Fruit fly (Drosophila melanogaster) whole organism, embryonic: ENCODE results near the gene Rab3-GAP.

Experiments
- ATbp ChIP-seq: fragments of 200-800 bp; sonication (Bioruptor generic); optimal IDR thresholded peaks from 2 replicates; lab custom pipeline; 2017; ENCODE audit warnings: missing biosample characterization, mild to moderate bottlenecking, missing genetic modification characterization, missing genetic modification reagents
- C15 ChIP-seq: fragments of 200-800 bp; sonication (Bioruptor generic); IDR thresholded peaks from 3 replicates; pipeline ENCODE4 v1.3.6; 2022; ENCODE audit warnings: missing biosample characterization, missing genetic modification characterization
- CG10431 ChIP-seq: fragments of 200-800 bp; sonication (Bioruptor generic); optimal IDR thresholded peaks from 3 replicates; lab custom pipeline; 2018; ENCODE audit warnings: missing biosample characterization, mild to moderate bottlenecking, missing genetic modification characterization
- CG13123 ChIP-seq: fragments of 200-800 bp; sonication (Bioruptor generic); optimal IDR thresholded peaks from 2 replicates; lab custom pipeline; 2016; ENCODE audit warnings: missing biosample characterization, missing genetic modification characterization
- CG15601 ChIP-seq: fragments of 200-800 bp; sonication (Bioruptor generic); optimal IDR thresholded peaks from 3 replicates; lab custom pipeline; 2019; ENCODE audit warnings: missing biosample characterization, mild to moderate bottlenecking, missing genetic modification characterization, moderate library complexity
- CG1602 ChIP-seq: fragments of 200-800 bp; sonication (Bioruptor generic); optimal IDR thresholded peaks from 3 replicates; lab custom pipeline; 2016; ENCODE audit warnings: missing biosample characterization, missing genetic modification characterization
- CG17568 ChIP-seq: fragments of 200-800 bp; sonication (Bioruptor generic); optimal IDR thresholded peaks from 2 replicates; lab custom pipeline; 2018; ENCODE audit warnings: missing biosample characterization, mild to moderate bottlenecking, missing genetic modification characterization, moderate library complexity
- CG17802 ChIP-seq: fragments of 200-800 bp; sonication (Bioruptor generic); optimal IDR thresholded peaks from 2 replicates; lab custom pipeline; 2018; ENCODE audit warnings: missing biosample characterization, mild to moderate bottlenecking, missing genetic modification characterization, moderate library complexity
- CG1832 ChIP-seq: fragments of 200-800 bp; sonication (Bioruptor generic); optimal IDR thresholded peaks from 2 replicates; lab custom pipeline; 2017; ENCODE audit warnings: missing biosample characterization, mild to moderate bottlenecking, missing genetic modification characterization, inconsistent platforms
- CG2120 ChIP-seq: fragments of 200-800 bp; sonication (Bioruptor generic); optimal IDR thresholded peaks from 3 replicates; lab custom pipeline; 2016; ENCODE audit warnings: missing biosample characterization, missing genetic modification characterization
- CG3163 ChIP-seq: fragments of 200-800 bp; sonication (Bioruptor generic); optimal IDR thresholded peaks from 3 replicates; lab custom pipeline; 2016; ENCODE audit warnings: missing biosample characterization, missing genetic modification characterization
- CG4424 ChIP-seq: fragments of 200-800 bp; sonication (Bioruptor generic); optimal IDR thresholded peaks from 3 replicates; lab custom pipeline; 2016; ENCODE audit warnings: missing biosample characterization, missing genetic modification characterization
- CG5180 ChIP-seq: fragments of 200-800 bp; sonication (Bioruptor generic); optimal IDR thresholded peaks from 3 replicates; lab custom pipeline; 2017; ENCODE audit warnings: missing biosample characterization, missing genetic modification characterization, mild to moderate bottlenecking, moderate library complexity, missing genetic modification reagents
- CG6254 ChIP-seq: fragments of 200-800 bp; sonication (Bioruptor generic); optimal IDR thresholded peaks from 3 replicates; lab custom pipeline; 2017; ENCODE audit warnings: mild to moderate bottlenecking, missing biosample characterization, missing genetic modification reagents, missing genetic modification characterization
- CG6791 ChIP-seq: fragments of 200-800 bp; sonication (Bioruptor generic); IDR thresholded peaks from 3 replicates; pipeline ENCODE4 v1.3.6; 2022; ENCODE audit warnings: missing biosample characterization, missing genetic modification characterization; ENCODE audit not compliant: partially characterized antibody
- CG7271 ChIP-seq: fragments of 200-800 bp; sonication (Bioruptor generic); optimal IDR thresholded peaks from 2 replicates; lab custom pipeline; 2018; ENCODE audit warnings: missing biosample characterization, mild to moderate bottlenecking, missing genetic modification characterization, moderate library complexity
- CG8290 ChIP-seq, 3 experiments: fragments of 200-800 bp; sonication (Bioruptor generic); optimal IDR thresholded peaks; 2 replicates each; lab custom pipeline; 2016 to 2019; ENCODE audit warnings: missing biosample characterization in 3 of 3, missing genetic modification characterization in 3 of 3, mild to moderate bottlenecking in 2 of 3, moderate library complexity in 1 of 3
- Elba2 ChIP-seq: fragments of 200-800 bp; sonication (Bioruptor generic); optimal IDR thresholded peaks from 3 replicates; lab custom pipeline; 2016; ENCODE audit warnings: missing biosample characterization, missing genetic modification characterization
- GATAe ChIP-seq: fragments of 200-800 bp; sonication (Bioruptor generic); conservative IDR thresholded peaks from 2 replicates; pipeline ENCODE4 v1.3.6; 2022; ENCODE audit warnings: missing biosample characterization, missing genetic modification characterization
- Gug ChIP-seq: fragments of 200-800 bp; sonication (Bioruptor generic); IDR thresholded peaks from 4 replicates; pipeline ENCODE4 v1.3.6; 2022; ENCODE audit warnings: missing biosample characterization, missing genetic modification characterization
- HHEX ChIP-seq: fragments of 200-800 bp; sonication (Bioruptor generic); optimal IDR thresholded peaks from 3 replicates; lab custom pipeline; 2017; ENCODE audit warnings: missing biosample characterization, mild to moderate bottlenecking, missing genetic modification characterization, missing genetic modification reagents
- Lhr ChIP-seq: fragments of 200-800 bp; sonication (Bioruptor generic); optimal IDR thresholded peaks from 3 replicates; lab custom pipeline; 2017; ENCODE audit warnings: mild to moderate bottlenecking, missing biosample characterization, missing genetic modification reagents, missing genetic modification characterization
- MTF-1 ChIP-seq: fragments of 200-800 bp; sonication (Bioruptor generic); optimal IDR thresholded peaks from 2 replicates; lab custom pipeline; 2018; ENCODE audit warnings: missing biosample characterization, mild to moderate bottlenecking, missing genetic modification characterization, borderline replicate concordance
- Med ChIP-seq: fragments of 200-800 bp; sonication (Bioruptor generic); peaks from one replicate; lab custom pipeline; 2016; ENCODE audit warnings: missing biosample characterization, missing genetic modification characterization, mild to moderate bottlenecking, inconsistent platforms, moderate library complexity
- Nf-YB ChIP-seq: fragments of 200-800 bp; sonication (Bioruptor generic); optimal IDR thresholded peaks from 3 replicates; lab custom pipeline; 2019; ENCODE audit warnings: missing biosample characterization, mild to moderate bottlenecking, missing genetic modification characterization, moderate library complexity
- Side ChIP-seq: fragments of 200-800 bp; sonication (Bioruptor generic); optimal IDR thresholded peaks from 2 replicates; lab custom pipeline; 2016; ENCODE audit warnings: missing biosample characterization, missing genetic modification characterization
- Trl ChIP-seq, 3 experiments: fragments of >200 bp in 2 of 3; fragments of 200-800 bp in 1 of 3; sonication (Bioruptor generic) in 1 of 3; optimal IDR thresholded peaks; 2 replicates in 1 of 3; 3 replicates in 2 of 3; lab custom pipeline; 2016 to 2017; ENCODE audit warnings: missing biosample characterization in 1 of 3, missing genetic modification characterization in 1 of 3
- caup ChIP-seq: fragments of 200-800 bp; sonication (Bioruptor generic); optimal IDR thresholded peaks from 3 replicates; lab custom pipeline; 2017; ENCODE audit warnings: missing biosample characterization, mild to moderate bottlenecking, missing genetic modification characterization, moderate library complexity; ENCODE audit not compliant: severe bottlenecking
- cg ChIP-seq: fragments of 200-800 bp; sonication (Bioruptor generic); optimal IDR thresholded peaks from 3 replicates; lab custom pipeline; 2019; ENCODE audit warnings: missing biosample characterization, mild to moderate bottlenecking, missing genetic modification characterization, moderate library complexity
- dm ChIP-seq: fragments of 200-800 bp; sonication (Bioruptor generic); optimal IDR thresholded peaks from 3 replicates; lab custom pipeline; 2016; ENCODE audit warnings: missing biosample characterization, missing genetic modification characterization
- dmrt99B ChIP-seq: fragments of 200-800 bp; sonication (Bioruptor generic); optimal IDR thresholded peaks from 2 replicates; lab custom pipeline; 2018; ENCODE audit warnings: missing biosample characterization, mild to moderate bottlenecking, missing genetic modification characterization, moderate library complexity
- exex ChIP-seq: fragments of 200-800 bp; sonication (Bioruptor generic); optimal IDR thresholded peaks from 4 replicates; lab custom pipeline; 2018; ENCODE audit warnings: missing biosample characterization, mild to moderate bottlenecking, missing genetic modification characterization, moderate library complexity
- ftz-f1 ChIP-seq: fragments of 200-800 bp; sonication (Bioruptor generic); optimal IDR thresholded peaks from 2 replicates; lab custom pipeline; 2016; ENCODE audit warnings: missing biosample characterization, missing genetic modification characterization
- grau ChIP-seq: fragments of 200-800 bp; optimal IDR thresholded peaks from 3 replicates; lab custom pipeline; 2019; ENCODE audit warnings: missing biosample characterization, mild to moderate bottlenecking, missing genetic modification characterization, moderate library complexity
- grn ChIP-seq: fragments of 200-800 bp; sonication (Bioruptor generic); optimal IDR thresholded peaks from 3 replicates; lab custom pipeline; 2017; ENCODE audit warnings: missing biosample characterization, missing genetic modification characterization
- gsb-n ChIP-seq: fragments of 200-800 bp; sonication (Bioruptor generic); optimal IDR thresholded peaks from 3 replicates; lab custom pipeline; 2018; ENCODE audit warnings: missing biosample characterization, mild to moderate bottlenecking, missing genetic modification characterization
- gt ChIP-seq: fragments of 200-800 bp; sonication (Bioruptor generic); IDR thresholded peaks from 2 replicates; pipeline ENCODE4 v1.3.6; 2022; ENCODE audit warnings: missing biosample characterization, missing genetic modification characterization
- kni ChIP-seq: fragments of 200-800 bp; sonication (Bioruptor generic); optimal IDR thresholded peaks from 3 replicates; lab custom pipeline; 2017; ENCODE audit warnings: mild to moderate bottlenecking, missing biosample characterization, missing genetic modification reagents, missing genetic modification characterization
- nau ChIP-seq: fragments of 200-800 bp; sonication (Bioruptor generic); optimal IDR thresholded peaks from 3 replicates; lab custom pipeline; 2017; ENCODE audit warnings: missing biosample characterization, mild to moderate bottlenecking, missing genetic modification characterization, missing genetic modification reagents
- nmo ChIP-seq: fragments of 200-800 bp; sonication (Bioruptor generic); optimal IDR thresholded peaks from 2 replicates; lab custom pipeline; 2018; ENCODE audit warnings: missing biosample characterization, mild to moderate bottlenecking, missing genetic modification characterization, moderate library complexity
- odd ChIP-seq: fragments of 200-800 bp; sonication (Bioruptor generic); optimal IDR thresholded peaks from 2 replicates; lab custom pipeline; 2017; ENCODE audit warnings: missing biosample characterization, mild to moderate bottlenecking, missing genetic modification characterization
- row ChIP-seq: fragments of 200-800 bp; sonication (Bioruptor generic); IDR thresholded peaks from 3 replicates; pipeline ENCODE4 v1.3.6; 2022; ENCODE audit warnings: missing biosample characterization, missing genetic modification characterization
- run ChIP-seq: fragments of 200-800 bp; sonication (Bioruptor generic); optimal IDR thresholded peaks from 3 replicates; lab custom pipeline; 2018; ENCODE audit warnings: missing biosample characterization, mild to moderate bottlenecking, missing genetic modification characterization
- sima ChIP-seq: fragments of 200-800 bp; sonication (Bioruptor generic); optimal IDR thresholded peaks from 2 replicates; lab custom pipeline; 2016; ENCODE audit warnings: missing biosample characterization, missing genetic modification characterization
- sug ChIP-seq: fragments of 200-800 bp; optimal IDR thresholded peaks from 2 replicates; lab custom pipeline; 2019; ENCODE audit warnings: missing biosample characterization, mild to moderate bottlenecking, missing genetic modification characterization, moderate library complexity
- tna ChIP-seq: fragments of 200-800 bp; sonication (Bioruptor generic); IDR thresholded peaks from 2 replicates; pipeline ENCODE4 v1.3.6; 2022; ENCODE audit warnings: missing biosample characterization, missing genetic modification characterization; ENCODE audit not compliant: partially characterized antibody
- trem ChIP-seq: fragments of 200-800 bp; optimal IDR thresholded peaks from 3 replicates; lab custom pipeline; 2019; ENCODE audit warnings: missing biosample characterization, mild to moderate bottlenecking, missing genetic modification characterization, moderate library complexity

The Rab3-GAP gene

dm6 chr2L:12010100-12010876 lies 52.7 kb downstream of the Rab3-GAP start (continued):
- TF ChIP-seq dmrt99B (tag; lab: Kevin White, UChicago) (peak; percentile 55), grau (no peak), CG10431 (GFP tag; lab: Kevin White, UChicago) (peak; percentile 19), CG7271 (tag; lab: Kevin White, UChicago) (no peak), odd (GFP tag; lab: Kevin White, UChicago) (peak; percentile 74), row (GFP tag; lab: Robert Waterston, UW) (no peak), CG8290 (GFP tag; optimal IDR thresholded peaks at IDR 0.05; lab: Kevin White, UChicago) (no peak), CG8290 (tag; optimal IDR thresholded peaks at IDR 0.05; lab: Kevin White, UChicago) (peak; percentile 20 to 77), CG6791 (no peak), gsb-n (tag; lab: Kevin White, UChicago) (peak; percentile 63), CG2120 (GFP tag; lab: Kevin White, UChicago) (no peak), ftz-f1 (peak; percentile 97), Med (GFP tag; lab: Kevin White, UChicago) (peak; percentile 94), dm (GFP tag; lab: Kevin White, UChicago) (no peak), CG17802 (peak; percentile 15), GATAe (GFP tag; lab: Robert Waterston, UW) (no peak), ATbp (peak; percentile 35), CG6254 (GFP tag; lab: Kevin White, UChicago) (peak; percentile 46), Nf-YB (GFP tag; lab: Kevin White, UChicago) (peak; percentile 100), HHEX (no peak), caup (GFP tag; lab: Kevin White, UChicago) (peak; percentile 6), gt (GFP tag; lab: Robert Waterston, UW) (no peak), run (tag; lab: Kevin White, UChicago) (peak; percentile 62), CG17568 (GFP tag; lab: Kevin White, UChicago) (peak; percentile 51), Lhr (GFP tag; lab: Kevin White, UChicago) (peak; percentile 98), nau (GFP tag; lab: Kevin White, UChicago) (peak; percentile 18), cg (GFP tag; lab: Kevin White, UChicago) (peak; percentile 91), kni (GFP tag; lab: Kevin White, UChicago) (peak; percentile 100), CG1602 (GFP tag; lab: Kevin White, UChicago) (no peak), MTF-1 (GFP tag; lab: Kevin White, UChicago) (peak; percentile 58), Gug (no peak), grn (GFP tag; lab: Kevin White, UChicago) (peak; percentile 65), nmo (GFP tag; lab: Kevin White, UChicago) (peak; percentile 13), exex (tag; lab: Kevin White, UChicago) (no peak), C15 (GFP tag; lab: Robert Waterston, UW) (no peak), CG15601 (tag; lab: Kevin White, UChicago) (peak; percentile 100), sima (GFP tag; lab: Kevin White, UChicago) (no peak), sug (tag; lab: Kevin White, UChicago) (peak; percentile 91), trem (peak; percentile 15), Side (peak; percentile 56), Elba2 (GFP tag; lab: Kevin White, UChicago) (peak; percentile 100), CG4424 (GFP tag; lab: Kevin White, UChicago) (no peak), CG1832 (GFP tag; lab: Kevin White, UChicago) (peak; percentile 90), CG5180 (GFP tag; lab: Kevin White, UChicago) (peak; percentile 96), CG3163 (GFP tag; lab: Kevin White, UChicago) (peak; percentile 43), Trl (optimal IDR thresholded peaks at IDR 0.05; lab: Kevin White, UChicago) (peak; percentile 6 to 48), Trl (GFP tag; optimal IDR thresholded peaks at IDR 0.05; lab: Kevin White, UChicago) (peak; percentile 6), CG13123 (GFP tag; lab: Kevin White, UChicago) (no peak), tna (no peak)
